Fruit fly (Drosophila melanogaster): ENCODE measurements around the gene Best1.

The Best1 gene

DNA sequence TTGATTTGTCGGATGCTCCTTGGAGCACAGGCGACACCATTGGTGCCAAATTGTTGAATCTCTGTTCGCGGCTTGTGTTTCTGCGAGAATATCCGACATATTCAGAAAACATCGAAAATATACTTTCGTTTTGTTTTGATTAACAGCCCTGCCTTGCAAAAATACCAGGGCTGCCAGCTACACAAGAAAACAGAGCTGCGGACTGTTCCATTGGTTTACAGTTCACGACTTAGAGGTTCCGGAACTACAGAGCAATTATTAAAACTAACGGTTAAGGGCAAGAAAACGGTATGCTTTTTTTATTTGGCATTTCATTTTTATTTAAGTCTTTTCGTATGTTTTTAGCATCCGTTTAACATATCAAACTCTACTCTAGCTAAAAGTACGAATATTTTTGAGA is 9.1 kb downstream of the Best1 start, which contains the start of gene CG6254 (continued):
- no peak for TF ChIP-seq CG18262 (tag; optimal IDR thresholded peaks at IDR 0.05)
- TF ChIP-seq Ssrp (tag; optimal IDR thresholded peaks at IDR 0.05) = no peak
- TF ChIP-seq pho (GFP tag; optimal IDR thresholded peaks at IDR 0.05) = peak; percentile 43
- TF ChIP-seq CG7839 (tag; optimal IDR thresholded peaks at IDR 0.05) = no peak
- no peak for TF ChIP-seq scrt (GFP tag; optimal IDR thresholded peaks at IDR 0.05)
- no peak for TF ChIP-seq tll (GFP tag; optimal IDR thresholded peaks at IDR 0.05)
- TF ChIP-seq PHDP (tag; optimal IDR thresholded peaks at IDR 0.05) = no peak
- TF ChIP-seq CG8765 (GFP tag; IDR thresholded peaks at IDR 0.05) = no peak
- no peak for TF ChIP-seq CG11398 (GFP tag; optimal IDR thresholded peaks at IDR 0.05)
- no peak for TF ChIP-seq D19A (tag; optimal IDR thresholded peaks at IDR 0.05)
- TF ChIP-seq CoRest (tag; optimal IDR thresholded peaks at IDR 0.05) = no peak
- no peak for TF ChIP-seq NfI (GFP tag; optimal IDR thresholded peaks at IDR 0.05)
- TF ChIP-seq Sin3A (optimal IDR thresholded peaks at IDR 0.05) = no peak
- no peak for TF ChIP-seq CG10431 (GFP tag; optimal IDR thresholded peaks at IDR 0.05)
- peak; percentile 34 for TF ChIP-seq Scr (GFP tag; IDR thresholded peaks at IDR 0.05; ENCODE audit: partially characterized antibody)
- no peak for TF ChIP-seq CG7271 (tag; optimal IDR thresholded peaks at IDR 0.05)
- 0 out of 2 replicates have a peak, but pooled peaks have one; percentile 15 for TF ChIP-seq al (GFP tag; IDR thresholded peaks at IDR 0.05)
- no peak for TF ChIP-seq CG10543 (GFP tag; optimal IDR thresholded peaks at IDR 0.05)
- no peak for TF ChIP-seq CG1233 (GFP tag; optimal IDR thresholded peaks at IDR 0.05)
- TF ChIP-seq trem (tag; optimal IDR thresholded peaks at IDR 0.05) = peak; percentile 39
- no peak for TF ChIP-seq CG15073 (GFP tag; optimal IDR thresholded peaks at IDR 0.05)
- 0 out of 2 replicates have a peak, but pooled peaks have one; percentile 14 for TF ChIP-seq sens-2 (GFP tag; IDR thresholded peaks at IDR 0.05)
- no peak for TF ChIP-seq CG32772 (GFP tag; IDR thresholded peaks at IDR 0.05)
- TF ChIP-seq CG13296 (GFP tag; optimal IDR thresholded peaks at IDR 0.05) = no peak
- peak; percentile 25 for TF ChIP-seq dmrt11E (tag; optimal IDR thresholded peaks at IDR 0.05)
- no peak for TF ChIP-seq Dfd (GFP tag; optimal IDR thresholded peaks at IDR 0.05)
- TF ChIP-seq Poxn (GFP tag; IDR thresholded peaks at IDR 0.05) = no peak
- TF ChIP-seq CG1602 (GFP tag; optimal IDR thresholded peaks at IDR 0.05) = no peak
- TF ChIP-seq az2 (GFP tag; optimal IDR thresholded peaks at IDR 0.05) = peak; percentile 45
- no peak for TF ChIP-seq ewg (GFP tag; optimal IDR thresholded peaks at IDR 0.05)
- no peak for TF ChIP-seq CG7357 (GFP tag; IDR thresholded peaks at IDR 0.05)
- TF ChIP-seq CG12236 (GFP tag; optimal IDR thresholded peaks at IDR 0.05) = no peak
- peak; percentile 10 for TF ChIP-seq NK7.1 (GFP tag; optimal IDR thresholded peaks at IDR 0.05)
- TF ChIP-seq CG14667 (GFP tag; IDR thresholded peaks at IDR 0.05) = no peak
- TF ChIP-seq Bgb (GFP tag; IDR thresholded peaks at IDR 0.05; ENCODE audit: partially characterized antibody) = peak; percentile 66
- TF ChIP-seq ken (GFP tag; IDR thresholded peaks at IDR 0.05) = peak; percentile 40; the same call in 1 of the 3 replicates
- TF ChIP-seq C15 (GFP tag; IDR thresholded peaks at IDR 0.05) = no peak
- no peak for TF ChIP-seq Usf (GFP tag; optimal IDR thresholded peaks at IDR 0.05)
- TF ChIP-seq CG12659 (GFP tag; optimal IDR thresholded peaks at IDR 0.05) = peak; percentile 54
- no peak for TF ChIP-seq ERR (GFP tag; optimal IDR thresholded peaks at IDR 0.05)
- 0 out of 3 replicates have a peak, but pooled peaks have one; percentile 7 for TF ChIP-seq CG11695 (GFP tag; IDR thresholded peaks at IDR 0.05)
- no peak for TF ChIP-seq tx (GFP tag; optimal IDR thresholded peaks at IDR 0.05)
- TF ChIP-seq ci (GFP tag; IDR thresholded peaks at IDR 0.05) = 0 out of 3 replicates have a peak, but pooled peaks have one; percentile 47
- peak; percentile 88 for TF ChIP-seq Med (GFP tag)
- no peak for TF ChIP-seq CG2678 (tag; optimal IDR thresholded peaks at IDR 0.05)
- TF ChIP-seq Taf1 (GFP tag; IDR thresholded peaks at IDR 0.05) = no peak
- TF ChIP-seq Hmx (GFP tag; optimal IDR thresholded peaks at IDR 0.05) = no peak
- TF ChIP-seq sob (GFP tag; IDR thresholded peaks at IDR 0.05) = peak; percentile 63
- TF ChIP-seq so (GFP tag; IDR thresholded peaks at IDR 0.05) = no peak; the same call in 2 of the 3 replicates
- TF ChIP-seq CG14965 (GFP tag; optimal IDR thresholded peaks at IDR 0.05; ENCODE audit: borderline replicate concordance) = no peak
- TF ChIP-seq Camta (GFP tag; optimal IDR thresholded peaks at IDR 0.05) = no peak
- TF ChIP-seq insv (GFP tag; optimal IDR thresholded peaks at IDR 0.05) = no peak
